Worm (Caenorhabditis elegans) whole organism, L4/young adult: ENCODE measurements around the gene rbm-22.

Experiments used
- W03F9.2 ChIP-seq: fragments of 150-350 bp; optimal IDR thresholded peaks from 2 replicates; lab custom pipeline; 2014; ENCODE audit warnings: missing biosample characterization, missing genetic modification characterization
- him-1 ChIP-seq: sonication (generic microtip); optimal IDR thresholded peaks from 2 replicates; lab custom pipeline; 2016; ENCODE audit warnings: missing genotype, missing genetic modification reagents, missing genetic modification characterization, missing compliant biosample characterization

DNA sequence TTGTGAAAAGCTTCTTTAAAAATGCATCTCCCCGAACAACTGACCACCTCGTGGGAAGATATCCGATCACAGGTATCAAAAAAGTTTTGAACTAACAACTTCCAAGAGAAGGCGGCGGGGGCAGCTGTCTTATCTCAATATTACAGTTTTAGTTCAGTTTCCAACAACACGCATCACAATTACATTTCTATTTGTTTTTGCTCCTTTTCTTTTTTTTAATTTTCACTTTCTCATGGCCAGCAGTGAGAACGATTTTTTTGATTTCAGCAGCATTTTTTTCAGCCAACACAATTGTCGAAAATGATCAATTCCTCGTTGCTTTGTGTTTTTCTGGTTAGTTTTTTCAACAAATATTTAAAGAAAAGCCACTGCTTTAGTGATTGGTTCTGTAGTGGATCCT, 51.9 kb downstream of the rbm-22 start, which contains the start of gene ZK593.2:
- TF ChIP-seq W03F9.2 (no peak), him-1 (tag; lab: Kevin White, UChicago) (no peak)
